Worm (Caenorhabditis elegans) whole organism, late embryonic: ENCODE data around the gene acdh-12.

Experiments used
- ahr-1 ChIP-seq: sonication (generic microtip); optimal IDR thresholded peaks from 2 replicates; lab custom pipeline; 2016; ENCODE audit warnings: missing genetic modification characterization, missing compliant biosample characterization
- che-1 ChIP-seq: sonication (generic microtip); optimal IDR thresholded peaks from 2 replicates; lab custom pipeline; 2016; ENCODE audit warnings: mild to moderate bottlenecking, missing genetic modification characterization, missing compliant biosample characterization
- elt-2 ChIP-seq: sonication (generic microtip); optimal IDR thresholded peaks from 2 replicates; lab custom pipeline; 2016; ENCODE audit warnings: missing genetic modification reagents, missing genetic modification characterization, missing compliant biosample characterization
- ets-4 ChIP-seq: sonication (generic microtip); optimal IDR thresholded peaks from 2 replicates; lab custom pipeline; 2016; ENCODE audit warnings: missing genetic modification characterization, missing compliant biosample characterization
- hlh-13 ChIP-seq: fragments of 200-800 bp; sonication (Bioruptor generic); optimal IDR thresholded peaks from 2 replicates; lab custom pipeline; 2018; ENCODE audit warnings: mild to moderate bottlenecking, missing genetic modification characterization, missing compliant biosample characterization
- hlh-6 ChIP-seq: sonication (generic microtip); optimal IDR thresholded peaks from 2 replicates; lab custom pipeline; 2016; ENCODE audit warnings: missing genotype, missing genetic modification characterization, missing compliant biosample characterization
- mec-3 ChIP-seq: sonication (generic microtip); optimal IDR thresholded peaks from 2 replicates; lab custom pipeline; 2016; ENCODE audit warnings: borderline replicate concordance, missing genetic modification characterization, missing compliant biosample characterization
- nhr-232 ChIP-seq: sonication (generic microtip); optimal IDR thresholded peaks from 2 replicates; lab custom pipeline; 2016; ENCODE audit warnings: missing genetic modification characterization, missing compliant biosample characterization
- unc-55 ChIP-seq: sonication (generic microtip); optimal IDR thresholded peaks from 2 replicates; lab custom pipeline; 2017; ENCODE audit warnings: missing biosample characterization, missing genetic modification reagents, missing genetic modification characterization
- ztf-16 ChIP-seq: sonication (generic microtip); optimal IDR thresholded peaks from 2 replicates; lab custom pipeline; 2017; ENCODE audit warnings: missing genetic modification characterization, missing compliant biosample characterization

Gene acdh-12

ce11 chrII:7144307-7144706 is 51.1 kb downstream of the acdh-12 start, which contains the start of gene npr-31:
Gene npr-31, plus strand, starts transcription at chrII:7144607.
- no peak for TF ChIP-seq elt-2 (tag; lab: Kevin White, UChicago)
- no peak for TF ChIP-seq nhr-232 (tag; lab: Kevin White, UChicago)
- no peak for TF ChIP-seq unc-55 (GFP tag; lab: Kevin White, UChicago)
- TF ChIP-seq che-1 (tag; lab: Kevin White, UChicago), result no peak
- no peak for TF ChIP-seq mec-3 (tag; lab: Kevin White, UChicago)
- no peak for TF ChIP-seq hlh-6
- no peak for TF ChIP-seq hlh-13 (GFP tag; lab: Kevin White, UChicago)
- TF ChIP-seq ets-4 (tag; lab: Kevin White, UChicago), result no peak
- TF ChIP-seq ahr-1 (tag; lab: Kevin White, UChicago), result no peak
- no peak for TF ChIP-seq ztf-16
